Worm (Caenorhabditis elegans) whole organism, mixed stage, embryonic: Measurements from ENCODE around the gene C10A4.6.

ENCODE experiments used
- ces-1 ChIP-seq: fragments of 150-350 bp; optimal IDR thresholded peaks from 2 replicates; lab custom pipeline; 2014; ENCODE audit warnings: missing biosample characterization, missing genetic modification reagents, missing genetic modification characterization
- cnd-1 ChIP-seq: fragments of 200-800 bp; sonication (Bioruptor generic); optimal IDR thresholded peaks from 2 replicates; lab custom pipeline; 2018; ENCODE audit warnings: mild to moderate bottlenecking, missing genetic modification characterization, missing compliant biosample characterization
- elt-1 ChIP-seq: sonication (generic microtip); optimal IDR thresholded peaks from 2 replicates; lab custom pipeline; 2017; ENCODE audit warnings: missing genetic modification characterization, mild to moderate bottlenecking, missing compliant biosample characterization, antibody characterized with exemption, moderate library complexity, borderline replicate concordance; ENCODE audit not compliant: insufficient read depth
- elt-3 ChIP-seq: fragments of 150-350 bp; optimal IDR thresholded peaks from 2 replicates; lab custom pipeline; 2014; ENCODE audit warnings: missing biosample characterization, missing genetic modification characterization
- lin-13 ChIP-seq: fragments of 150-350 bp; optimal IDR thresholded peaks from 2 replicates; lab custom pipeline; 2014; ENCODE audit warnings: missing biosample characterization, missing genetic modification characterization
- mab-5 ChIP-seq: fragments of 150-350 bp; optimal IDR thresholded peaks from 2 replicates; lab custom pipeline; 2014; ENCODE audit warnings: missing biosample characterization, missing genetic modification characterization
- nhr-2 ChIP-seq: fragments of 150-350 bp; optimal IDR thresholded peaks from 2 replicates; lab custom pipeline; 2014; ENCODE audit warnings: missing biosample characterization, missing genetic modification characterization
- nhr-28 ChIP-seq: fragments of 150-350 bp; optimal IDR thresholded peaks from 2 replicates; lab custom pipeline; 2014; ENCODE audit warnings: missing biosample characterization, missing genetic modification characterization
- pha-4 ChIP-seq: fragments of 150-350 bp; optimal IDR thresholded peaks from 2 replicates; lab custom pipeline; 2018; ENCODE audit warnings: missing biosample characterization, missing genetic modification reagents, missing genetic modification characterization
- unc-120 ChIP-seq: sonication (generic microtip); optimal IDR thresholded peaks from 2 replicates; lab custom pipeline; 2017; ENCODE audit warnings: missing genetic modification characterization, missing compliant biosample characterization; ENCODE audit not compliant: poor library complexity, severe bottlenecking
- unc-39 ChIP-seq: fragments of 150-350 bp; optimal IDR thresholded peaks from 2 replicates; lab custom pipeline; 2014; ENCODE audit warnings: missing biosample characterization, missing genetic modification characterization
- unc-62 ChIP-seq: fragments of 150-350 bp; optimal IDR thresholded peaks from 2 replicates; lab custom pipeline; 2014; ENCODE audit warnings: missing biosample characterization, missing genetic modification reagents, missing genetic modification characterization

ce11 chrX:7398584-7398983 lies 8.2 kb downstream of the C10A4.6 start, which contains the start of gene C10A4.10:
- TF ChIP-seq pha-4 (tag; lab: Kevin White, UChicago) (no peak), nhr-28 (tag; lab: Kevin White, UChicago) (no peak), unc-62 (no peak), unc-120 (tag; lab: Kevin White, UChicago) (no peak), lin-13 (tag; lab: Kevin White, UChicago) (no peak), cnd-1 (tag; lab: Kevin White, UChicago) (no peak), elt-3 (tag; lab: Kevin White, UChicago) (no peak), ces-1 (GFP tag; lab: Kevin White, UChicago) (no peak), mab-5 (no peak), elt-1 (tag; lab: Kevin White, UChicago) (no peak), unc-39 (tag; lab: Kevin White, UChicago) (no peak), nhr-2 (no peak)
